Worm (Caenorhabditis elegans) whole organism, mixed stage, embryonic: Measurements from ENCODE around the gene C16D9.4.

ENCODE experiments used
- M03D4.4 ChIP-seq: sonication (generic microtip); optimal IDR thresholded peaks from 2 replicates; lab custom pipeline; 2017; ENCODE audit warnings: mild to moderate bottlenecking, missing genetic modification characterization, missing compliant biosample characterization
- blmp-1 ChIP-seq: fragments of 150-350 bp; optimal IDR thresholded peaks from 2 replicates; lab custom pipeline; 2014; ENCODE audit warnings: missing biosample characterization, missing genetic modification characterization
- ceh-39 ChIP-seq: fragments of 150-350 bp; optimal IDR thresholded peaks from 2 replicates; lab custom pipeline; 2014; ENCODE audit warnings: missing biosample characterization, missing genetic modification characterization
- ceh-43 ChIP-seq: fragments of 200-800 bp; sonication (Bioruptor generic); optimal IDR thresholded peaks from 2 replicates; lab custom pipeline; 2018; ENCODE audit warnings: mild to moderate bottlenecking, missing genetic modification characterization, moderate library complexity, missing compliant biosample characterization
- ceh-83 ChIP-seq: fragments of 200-800 bp; sonication (Bioruptor generic); optimal IDR thresholded peaks from 2 replicates; lab custom pipeline; 2018; ENCODE audit warnings: mild to moderate bottlenecking, missing genetic modification characterization, missing compliant biosample characterization
- ces-1 ChIP-seq: fragments of 150-350 bp; optimal IDR thresholded peaks from 2 replicates; lab custom pipeline; 2014; ENCODE audit warnings: missing biosample characterization, missing genetic modification reagents, missing genetic modification characterization
- cnd-1 ChIP-seq: fragments of 200-800 bp; sonication (Bioruptor generic); optimal IDR thresholded peaks from 2 replicates; lab custom pipeline; 2018; ENCODE audit warnings: mild to moderate bottlenecking, missing genetic modification characterization, missing compliant biosample characterization
- drap-1 ChIP-seq: fragments of 200-800 bp; sonication (Bioruptor generic); optimal IDR thresholded peaks from 3 replicates; lab custom pipeline; 2018; ENCODE audit warnings: mild to moderate bottlenecking, missing genetic modification characterization, missing compliant biosample characterization
- elt-3 ChIP-seq: fragments of 150-350 bp; optimal IDR thresholded peaks from 2 replicates; lab custom pipeline; 2014; ENCODE audit warnings: missing biosample characterization, missing genetic modification characterization
- flh-1 ChIP-seq: fragments of 200-800 bp; sonication (Bioruptor generic); optimal IDR thresholded peaks from 2 replicates; lab custom pipeline; 2018; ENCODE audit warnings: mild to moderate bottlenecking, missing genetic modification characterization, moderate library complexity, missing compliant biosample characterization
- ham-2 ChIP-seq: fragments of 200-800 bp; sonication (Bioruptor generic); optimal IDR thresholded peaks from 2 replicates; lab custom pipeline; 2018; ENCODE audit warnings: mild to moderate bottlenecking, missing genetic modification characterization, missing compliant biosample characterization
- hlh-1 ChIP-seq: fragments of 150-350 bp; optimal IDR thresholded peaks from 2 replicates; lab custom pipeline; 2014; ENCODE audit warnings: missing biosample characterization, missing genetic modification reagents, missing genetic modification characterization
- lin-13 ChIP-seq: fragments of 150-350 bp; optimal IDR thresholded peaks from 2 replicates; lab custom pipeline; 2014; ENCODE audit warnings: missing biosample characterization, missing genetic modification characterization
- lin-32 ChIP-seq: fragments of 200-800 bp; sonication (Bioruptor generic); optimal IDR thresholded peaks from 2 replicates; lab custom pipeline; 2018; ENCODE audit warnings: mild to moderate bottlenecking, missing genetic modification characterization, missing compliant biosample characterization
- lsy-2 ChIP-seq: fragments of 150-350 bp; optimal IDR thresholded peaks from 2 replicates; lab custom pipeline; 2014; ENCODE audit warnings: missing biosample characterization, missing genetic modification characterization
- mep-1 ChIP-seq: fragments of 150-350 bp; optimal IDR thresholded peaks from 2 replicates; lab custom pipeline; 2017; ENCODE audit warnings: missing biosample characterization, missing genetic modification reagents, missing genetic modification characterization, inconsistent platforms
- mls-2 ChIP-seq: sonication (generic microtip); optimal IDR thresholded peaks from 2 replicates; lab custom pipeline; 2016; ENCODE audit warnings: mild to moderate bottlenecking, missing genetic modification characterization, moderate library complexity, missing compliant biosample characterization
- nhr-2 ChIP-seq: fragments of 150-350 bp; optimal IDR thresholded peaks from 2 replicates; lab custom pipeline; 2014; ENCODE audit warnings: missing biosample characterization, missing genetic modification characterization
- nhr-237 ChIP-seq: fragments of 150-350 bp; optimal IDR thresholded peaks from 2 replicates; lab custom pipeline; 2014; ENCODE audit warnings: missing biosample characterization, missing genetic modification characterization
- nhr-28 ChIP-seq: fragments of 150-350 bp; optimal IDR thresholded peaks from 2 replicates; lab custom pipeline; 2014; ENCODE audit warnings: missing biosample characterization, missing genetic modification characterization
- nhr-76 ChIP-seq: sonication (generic microtip); optimal IDR thresholded peaks from 2 replicates; lab custom pipeline; 2017; ENCODE audit warnings: missing biosample characterization, missing genetic modification characterization
- pha-4 ChIP-seq: fragments of 150-350 bp; optimal IDR thresholded peaks from 2 replicates; lab custom pipeline; 2018; ENCODE audit warnings: missing biosample characterization, missing genetic modification reagents, missing genetic modification characterization
- snpc-4 ChIP-seq: fragments of 150-350 bp; optimal IDR thresholded peaks from 2 replicates; lab custom pipeline; 2014; ENCODE audit warnings: missing biosample characterization, missing genetic modification characterization
- sptf-1 ChIP-seq: sonication (generic microtip); optimal IDR thresholded peaks from 2 replicates; lab custom pipeline; 2017; ENCODE audit warnings: mild to moderate bottlenecking, missing genetic modification characterization, moderate library complexity, missing compliant biosample characterization
- tbx-8 ChIP-seq: fragments of 200-800 bp; sonication (Bioruptor generic); optimal IDR thresholded peaks from 2 replicates; lab custom pipeline; 2018; ENCODE audit warnings: mild to moderate bottlenecking, missing genetic modification characterization, moderate library complexity, missing compliant biosample characterization
- unc-120 ChIP-seq: sonication (generic microtip); optimal IDR thresholded peaks from 2 replicates; lab custom pipeline; 2017; ENCODE audit warnings: missing genetic modification characterization, missing compliant biosample characterization; ENCODE audit not compliant: poor library complexity, severe bottlenecking
- unc-39 ChIP-seq: fragments of 150-350 bp; optimal IDR thresholded peaks from 2 replicates; lab custom pipeline; 2014; ENCODE audit warnings: missing biosample characterization, missing genetic modification characterization
- unc-62 ChIP-seq: fragments of 150-350 bp; optimal IDR thresholded peaks from 2 replicates; lab custom pipeline; 2014; ENCODE audit warnings: missing biosample characterization, missing genetic modification reagents, missing genetic modification characterization
- zip-8 ChIP-seq: fragments of 150-350 bp; optimal IDR thresholded peaks from 2 replicates; lab custom pipeline; 2014; ENCODE audit warnings: missing biosample characterization, missing genetic modification characterization

The C16D9.4 gene

DNA sequence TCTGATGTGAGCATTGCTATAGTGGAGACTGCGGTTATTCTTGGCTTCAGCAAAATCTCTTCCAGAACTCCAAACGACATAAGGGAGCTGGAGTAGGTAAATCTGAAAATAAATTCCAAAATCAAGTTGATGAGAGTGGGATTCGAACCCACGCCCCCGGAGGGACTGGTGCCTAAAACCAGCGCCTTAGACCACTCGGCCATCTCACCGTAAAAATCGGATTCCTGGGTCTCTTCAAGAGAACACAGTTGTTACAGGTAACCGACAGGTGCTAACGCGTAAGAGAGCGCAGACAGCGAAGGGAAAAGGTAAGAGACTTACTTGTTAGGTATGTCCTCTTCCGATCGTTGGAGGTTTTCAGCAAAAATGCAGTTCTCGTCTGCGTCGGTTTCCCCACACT lies 7.4 kb downstream of the C16D9.4 start:
- TF ChIP-seq M03D4.4 (peak; percentile 57), unc-62 (GFP tag; lab: Kevin White, UChicago) (no peak), lin-32 (GFP tag; lab: Kevin White, UChicago) (peak; percentile 18), drap-1 (GFP tag; lab: Kevin White, UChicago) (peak; percentile 45), hlh-1 (tag; lab: Kevin White, UChicago) (peak; percentile 71), zip-8 (tag; lab: Kevin White, UChicago) (no peak), blmp-1 (no peak), lin-13 (tag; lab: Kevin White, UChicago) (no peak), ham-2 (GFP tag; lab: Kevin White, UChicago) (peak; percentile 45), cnd-1 (peak; percentile 46), unc-39 (tag; lab: Kevin White, UChicago) (no peak), ceh-83 (GFP tag; lab: Kevin White, UChicago) (peak; percentile 74)

ce11 chrV:8230056-8230455 lies 12.6 kb downstream of the C16D9.4 start:
- TF ChIP-seq mep-1 (tag; lab: Kevin White, UChicago) (no peak), drap-1 (GFP tag; lab: Kevin White, UChicago) (peak; percentile 11), nhr-2 (tag; lab: Kevin White, UChicago) (no peak), unc-120 (peak; percentile 38), M03D4.4 (peak; percentile 5), ceh-83 (GFP tag; lab: Kevin White, UChicago) (peak; percentile 68)

- TF ChIP-seq pha-4 (tag; lab: Kevin White, UChicago) (peak; percentile 39), lin-32 (GFP tag; lab: Kevin White, UChicago) (no peak), cnd-1 (peak; percentile 8), drap-1 (GFP tag; lab: Kevin White, UChicago) (peak; percentile 83), tbx-8 (GFP tag; lab: Kevin White, UChicago) (no peak), unc-120 (peak; percentile 95), sptf-1 (tag; lab: Kevin White, UChicago) (peak; percentile 31), lsy-2 (tag; lab: Kevin White, UChicago) (peak; percentile 39), ceh-39 (tag; lab: Kevin White, UChicago) (peak; percentile 39), mep-1 (tag; lab: Kevin White, UChicago) (peak; percentile 23), nhr-2 (tag; lab: Kevin White, UChicago) (no peak), hlh-1 (tag; lab: Kevin White, UChicago) (peak; percentile 4), lin-13 (tag; lab: Kevin White, UChicago) (peak; percentile 17)
These were observed 14.0 kb downstream of the C16D9.4 start for ce11 chrV:8228712-8229119.

DNA sequence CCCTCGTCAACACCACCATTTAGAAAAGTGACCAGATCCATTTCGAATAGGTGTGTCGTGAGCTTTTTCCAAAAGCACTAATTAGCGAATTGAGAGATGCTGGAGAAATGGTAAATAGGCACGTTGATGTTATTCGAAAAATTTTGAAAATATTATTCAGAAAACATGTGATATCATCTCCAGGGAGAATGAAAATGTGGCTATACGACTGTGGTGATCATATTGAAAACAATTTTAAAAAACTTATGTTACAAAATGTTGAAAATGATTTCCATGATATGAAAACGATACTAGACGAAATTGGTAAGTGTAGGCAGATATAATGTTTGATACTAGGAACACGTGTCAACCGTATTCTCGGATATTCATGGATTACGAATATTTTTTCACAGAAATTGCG lies 15.9 kb downstream of the C16D9.4 start, which contains the start of gene K07C11.10:
Gene K07C11.10, minus strand, starts transcription at position 101 of the 400 bp plus-strand sequence.
- TF ChIP-seq nhr-28 (tag; lab: Kevin White, UChicago) (no peak), sptf-1 (tag; lab: Kevin White, UChicago) (no peak), drap-1 (GFP tag; lab: Kevin White, UChicago) (no peak), mls-2 (tag; lab: Kevin White, UChicago) (no peak), blmp-1 (no peak), pha-4 (tag; lab: Kevin White, UChicago) (no peak), snpc-4 (tag; lab: Kevin White, UChicago) (no peak), unc-120 (no peak), nhr-76 (tag; lab: Kevin White, UChicago) (no peak), lin-32 (GFP tag; lab: Kevin White, UChicago) (no peak), cnd-1 (no peak), elt-3 (tag; lab: Kevin White, UChicago) (no peak), ces-1 (GFP tag; lab: Kevin White, UChicago) (no peak), nhr-237 (tag; lab: Kevin White, UChicago) (no peak), unc-62 (GFP tag; lab: Kevin White, UChicago) (no peak), ham-2 (GFP tag; lab: Kevin White, UChicago) (no peak), ceh-43 (GFP tag; lab: Kevin White, UChicago) (no peak), mep-1 (tag; lab: Kevin White, UChicago) (no peak), nhr-2 (tag; lab: Kevin White, UChicago) (no peak), flh-1 (GFP tag; lab: Kevin White, UChicago) (no peak)

ce11 chrV:8224634-8225033 lies 18.1 kb downstream of the C16D9.4 start, which contains the start of gene pax-1:
TSS of gene pax-1 (plus strand) at chrV:8224934.
- TF ChIP-seq ceh-43 (GFP tag; lab: Kevin White, UChicago) (no peak), unc-120 (no peak), lin-32 (GFP tag; lab: Kevin White, UChicago) (no peak), elt-3 (tag; lab: Kevin White, UChicago) (no peak), cnd-1 (no peak), unc-62 (GFP tag; lab: Kevin White, UChicago) (no peak), ceh-83 (GFP tag; lab: Kevin White, UChicago) (no peak), snpc-4 (tag; lab: Kevin White, UChicago) (no peak)
- TF ChIP-seq, all 35 proteins: peak for 0
